Worm (Caenorhabditis elegans): ENCODE results near the gene folt-2.

DNA sequence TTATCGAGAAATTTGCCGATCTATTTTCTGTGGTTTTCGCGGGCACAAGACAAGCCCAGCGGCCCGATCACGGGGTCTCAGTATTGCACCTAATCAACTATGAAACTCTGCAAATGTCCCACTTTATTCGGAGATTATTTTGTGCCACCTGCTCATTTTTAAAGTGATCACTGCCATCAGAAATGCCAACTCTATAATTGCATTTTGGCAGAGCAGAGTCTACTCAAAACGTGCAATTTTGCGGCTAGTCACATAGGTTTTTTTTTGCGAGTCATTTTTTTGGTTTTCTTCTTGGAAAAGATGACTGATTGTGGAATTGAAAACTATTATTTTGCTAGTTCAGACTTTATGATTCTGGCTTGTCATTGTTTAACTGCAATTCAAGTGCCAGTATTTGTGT, 10.5 kb downstream of the folt-2 start, which contains the start of gene srh-240:
- TF ChIP-seq lsy-12 (tag; optimal IDR thresholded peaks at IDR 0.05) (no peak), elt-1 (tag; optimal IDR thresholded peaks at IDR 0.05) (no peak), mdl-1 (tag; optimal IDR thresholded peaks at IDR 0.05) (no peak), pqm-1 (tag; optimal IDR thresholded peaks at IDR 0.05) (no peak), elt-2 (tag; optimal IDR thresholded peaks at IDR 0.05) (no peak), tbx-2 (tag; optimal IDR thresholded peaks at IDR 0.05) (no peak), egl-27 (tag; optimal IDR thresholded peaks at IDR 0.05) (no peak), unc-62 (GFP tag; optimal IDR thresholded peaks at IDR 0.05) (no peak), ceh-82 (tag; optimal IDR thresholded peaks at IDR 0.05) (no peak), pha-4 (tag; optimal IDR thresholded peaks at IDR 0.05) (no peak), ama-1 (optimal IDR thresholded peaks at IDR 0.05) (no peak)
